Fruit fly (Drosophila melanogaster) whole organism, embryonic: ENCODE data around the gene CG31075.

Experiments used
- Antp ChIP-seq: fragments of 200-800 bp; sonication (Bioruptor generic); optimal IDR thresholded peaks from 3 replicates; lab custom pipeline; 2016; ENCODE audit warnings: missing biosample characterization, missing genetic modification characterization
- CG1024 ChIP-seq: fragments of 200-800 bp; sonication (Bioruptor generic); IDR thresholded peaks from 2 replicates; pipeline ENCODE4 v1.3.6; 2022; ENCODE audit warnings: missing biosample characterization, missing genetic modification characterization
- CG11247 ChIP-seq: fragments of 200-800 bp; sonication (Bioruptor generic); IDR thresholded peaks from 2 replicates; pipeline ENCODE4 v1.3.6; 2022; ENCODE audit warnings: missing biosample characterization, missing genetic modification characterization
- CG11560 ChIP-seq: fragments of 200-800 bp; sonication (Bioruptor generic); IDR thresholded peaks from 3 replicates; pipeline ENCODE4 v1.3.6; 2022; ENCODE audit warnings: missing biosample characterization, missing genetic modification characterization
- CG11695 ChIP-seq: fragments of 200-800 bp; sonication (Bioruptor generic); IDR thresholded peaks from 3 replicates; pipeline ENCODE4 v1.3.6; 2022; ENCODE audit warnings: missing biosample characterization, missing genetic modification characterization
- CG11723 ChIP-seq: fragments of 200-800 bp; sonication (Bioruptor generic); optimal IDR thresholded peaks from 2 replicates; lab custom pipeline; 2017; ENCODE audit warnings: missing biosample characterization, mild to moderate bottlenecking, missing genetic modification characterization
- CG1233 ChIP-seq: fragments of 200-800 bp; sonication (Bioruptor generic); optimal IDR thresholded peaks from 4 replicates; lab custom pipeline; 2018; ENCODE audit warnings: missing biosample characterization, mild to moderate bottlenecking, missing genetic modification characterization
- CG12769 ChIP-seq: fragments of 200-800 bp; sonication (Bioruptor generic); optimal IDR thresholded peaks from 2 replicates; lab custom pipeline; 2019; ENCODE audit warnings: missing biosample characterization, mild to moderate bottlenecking, missing genetic modification characterization, moderate library complexity
- CG15696 ChIP-seq: fragments of 200-800 bp; sonication (Bioruptor generic); optimal IDR thresholded peaks from 2 replicates; lab custom pipeline; 2019; ENCODE audit warnings: missing biosample characterization, mild to moderate bottlenecking, missing genetic modification characterization, moderate library complexity
- CG1602 ChIP-seq: fragments of 200-800 bp; sonication (Bioruptor generic); optimal IDR thresholded peaks from 3 replicates; lab custom pipeline; 2016; ENCODE audit warnings: missing biosample characterization, missing genetic modification characterization
- CG17829 ChIP-seq: fragments of 200-800 bp; optimal IDR thresholded peaks from 2 replicates; lab custom pipeline; 2019; ENCODE audit warnings: missing biosample characterization, mild to moderate bottlenecking, missing genetic modification characterization, moderate library complexity
- CG18011 ChIP-seq: fragments of 200-800 bp; sonication (Bioruptor generic); optimal IDR thresholded peaks from 2 replicates; lab custom pipeline; 2017; ENCODE audit warnings: missing biosample characterization, missing genetic modification characterization, mild to moderate bottlenecking, moderate library complexity, missing genotype
- CG2875 ChIP-seq: fragments of 200-800 bp; sonication (Bioruptor generic); optimal IDR thresholded peaks from 2 replicates; lab custom pipeline; 2017; ENCODE audit warnings: missing biosample characterization, mild to moderate bottlenecking, missing genetic modification characterization, missing genetic modification reagents
- CG30403 ChIP-seq: fragments of 200-800 bp; sonication (Bioruptor generic); optimal IDR thresholded peaks from 3 replicates; lab custom pipeline; 2016; ENCODE audit warnings: missing biosample characterization, missing genetic modification characterization
- CG30431 ChIP-seq: fragments of 200-800 bp; sonication (Bioruptor generic); optimal IDR thresholded peaks from 2 replicates; lab custom pipeline; 2017; ENCODE audit warnings: missing biosample characterization, missing genetic modification characterization
- CG31441 ChIP-seq: fragments of 200-800 bp; sonication (Bioruptor generic); IDR thresholded peaks from 2 replicates; pipeline ENCODE4 v1.3.6; 2022; ENCODE audit warnings: missing biosample characterization, missing genetic modification characterization
- CG4360 ChIP-seq: fragments of 200-800 bp; sonication (Bioruptor generic); IDR thresholded peaks from 2 replicates; pipeline ENCODE4 v1.3.6; 2022; ENCODE audit warnings: missing biosample characterization, missing genetic modification characterization
- CG4707 ChIP-seq: fragments of 200-800 bp; sonication (Bioruptor generic); optimal IDR thresholded peaks from 2 replicates; lab custom pipeline; 2018; ENCODE audit warnings: missing biosample characterization, mild to moderate bottlenecking, missing genetic modification characterization, moderate library complexity
- CG6175 ChIP-seq: fragments of 200-800 bp; sonication (Bioruptor generic); IDR thresholded peaks from 3 replicates; pipeline ENCODE4 v1.3.6; 2022; ENCODE audit warnings: missing biosample characterization, missing genetic modification characterization
- CG6254 ChIP-seq: fragments of 200-800 bp; sonication (Bioruptor generic); optimal IDR thresholded peaks from 3 replicates; lab custom pipeline; 2017; ENCODE audit warnings: mild to moderate bottlenecking, missing biosample characterization, missing genetic modification reagents, missing genetic modification characterization
- CG6654 ChIP-seq: fragments of 200-800 bp; sonication (Bioruptor generic); optimal IDR thresholded peaks from 2 replicates; lab custom pipeline; 2017; ENCODE audit warnings: missing biosample characterization, mild to moderate bottlenecking, missing genetic modification characterization
- CG7987 ChIP-seq: fragments of 200-800 bp; sonication (Bioruptor generic); optimal IDR thresholded peaks from 2 replicates; lab custom pipeline; 2018; ENCODE audit warnings: missing biosample characterization, mild to moderate bottlenecking, missing genetic modification characterization, moderate library complexity
- Dad ChIP-seq: fragments of 200-800 bp; sonication (Bioruptor generic); optimal IDR thresholded peaks from 3 replicates; lab custom pipeline; 2016; ENCODE audit warnings: missing biosample characterization, missing genetic modification characterization
- Dref ChIP-seq: fragments of 200-800 bp; sonication (Bioruptor generic); IDR thresholded peaks from 2 replicates; pipeline ENCODE4 v1.3.6; 2022; ENCODE audit warnings: missing biosample characterization, missing genetic modification characterization
- ERR ChIP-seq: fragments of 200-800 bp; sonication (Bioruptor generic); optimal IDR thresholded peaks from 2 replicates; lab custom pipeline; 2016; ENCODE audit warnings: missing biosample characterization, missing genetic modification characterization
- Hand ChIP-seq: fragments of 200-800 bp; sonication (Bioruptor generic); optimal IDR thresholded peaks from 2 replicates; lab custom pipeline; 2017; ENCODE audit warnings: mild to moderate bottlenecking, missing biosample characterization, missing genetic modification reagents, missing genetic modification characterization
- Hey ChIP-seq: fragments of 200-800 bp; sonication (Bioruptor generic); optimal IDR thresholded peaks from 3 replicates; lab custom pipeline; 2018; ENCODE audit warnings: missing biosample characterization, mild to moderate bottlenecking, missing genetic modification characterization
- HmgD ChIP-seq: fragments of 200-800 bp; sonication (Bioruptor generic); optimal IDR thresholded peaks from 3 replicates; lab custom pipeline; 2016; ENCODE audit warnings: missing biosample characterization, missing genetic modification characterization
- HmgZ ChIP-seq: fragments of 200-800 bp; sonication (Bioruptor generic); optimal IDR thresholded peaks from 2 replicates; lab custom pipeline; 2018; ENCODE audit warnings: missing biosample characterization, mild to moderate bottlenecking, missing genetic modification characterization
- NfI ChIP-seq: fragments of 200-800 bp; sonication (Bioruptor generic); optimal IDR thresholded peaks from 3 replicates; lab custom pipeline; 2018; ENCODE audit warnings: missing biosample characterization, mild to moderate bottlenecking, missing genetic modification characterization, moderate library complexity
- Poxn ChIP-seq: fragments of 200-800 bp; sonication (Bioruptor generic); IDR thresholded peaks from 2 replicates; pipeline ENCODE4 v1.3.6; 2022; ENCODE audit warnings: missing biosample characterization, missing genetic modification characterization
- Rfx ChIP-seq: fragments of 200-800 bp; sonication (Bioruptor generic); IDR thresholded peaks from 2 replicates; pipeline ENCODE4 v1.3.6; 2022; ENCODE audit warnings: missing biosample characterization, missing genetic modification characterization
- Sry-δ ChIP-seq: fragments of 200-800 bp; sonication (Bioruptor generic); optimal IDR thresholded peaks from 2 replicates; lab custom pipeline; 2016; ENCODE audit warnings: missing biosample characterization, missing genetic modification characterization
- Xrp1 ChIP-seq: fragments of 200-800 bp; sonication (Bioruptor generic); IDR thresholded peaks from 2 replicates; pipeline ENCODE4 v1.3.6; 2022; ENCODE audit warnings: missing biosample characterization, missing genetic modification characterization
- bigmax ChIP-seq: fragments of 200-800 bp; sonication (Bioruptor generic); optimal IDR thresholded peaks from 2 replicates; lab custom pipeline; 2018; ENCODE audit warnings: missing biosample characterization, mild to moderate bottlenecking, missing genetic modification characterization
- bowl ChIP-seq: fragments of 200-800 bp; sonication (Bioruptor generic); IDR thresholded peaks from 2 replicates; pipeline ENCODE4 v1.3.6; 2022; ENCODE audit warnings: missing biosample characterization, missing genetic modification characterization
- cad ChIP-seq: fragments of >200 bp; optimal IDR thresholded peaks from 2 replicates; lab custom pipeline; 2017; ENCODE audit warnings: missing biosample characterization, missing genetic modification characterization
- ci ChIP-seq: fragments of 200-800 bp; sonication (Bioruptor generic); IDR thresholded peaks from 3 replicates; pipeline ENCODE4 v1.3.6; 2022; ENCODE audit warnings: missing biosample characterization, missing genetic modification characterization
- dimm ChIP-seq: fragments of 200-800 bp; sonication (Bioruptor generic); IDR thresholded peaks from 2 replicates; pipeline ENCODE4 v1.3.6; 2022; ENCODE audit warnings: missing biosample characterization, missing genetic modification characterization
- ftz-f1 ChIP-seq: fragments of 200-800 bp; sonication (Bioruptor generic); optimal IDR thresholded peaks from 2 replicates; lab custom pipeline; 2016; ENCODE audit warnings: missing biosample characterization, missing genetic modification characterization
- gce ChIP-seq: fragments of 200-800 bp; sonication (Bioruptor generic); IDR thresholded peaks from 3 replicates; pipeline ENCODE4 v1.3.6; 2022; ENCODE audit warnings: missing biosample characterization, missing genetic modification characterization
- hb ChIP-seq: fragments of 200-800 bp; sonication (Bioruptor generic); IDR thresholded peaks from 3 replicates; pipeline ENCODE4 v1.3.6; 2022; ENCODE audit warnings: missing biosample characterization, missing genetic modification characterization; ENCODE audit not compliant: partially characterized antibody
- kay ChIP-seq: fragments of 200-800 bp; sonication (Bioruptor generic); optimal IDR thresholded peaks from 2 replicates; lab custom pipeline; 2016; ENCODE audit warnings: missing biosample characterization, missing genetic modification characterization
- klu ChIP-seq: fragments of 200-800 bp; sonication (Bioruptor generic); IDR thresholded peaks from 2 replicates; pipeline ENCODE4 v1.3.6; 2022; ENCODE audit warnings: missing biosample characterization, missing genetic modification characterization
- nmo ChIP-seq: fragments of 200-800 bp; sonication (Bioruptor generic); optimal IDR thresholded peaks from 2 replicates; lab custom pipeline; 2018; ENCODE audit warnings: missing biosample characterization, mild to moderate bottlenecking, missing genetic modification characterization, moderate library complexity
- p53 ChIP-seq: fragments of 200-800 bp; sonication (Bioruptor generic); optimal IDR thresholded peaks from 2 replicates; lab custom pipeline; 2016; ENCODE audit warnings: missing biosample characterization, missing genetic modification characterization
- pb ChIP-seq: fragments of 200-800 bp; sonication (Bioruptor generic); optimal IDR thresholded peaks from 3 replicates; lab custom pipeline; 2016; ENCODE audit warnings: missing biosample characterization, missing genetic modification characterization
- pfk ChIP-seq: fragments of 200-800 bp; sonication (Bioruptor generic); optimal IDR thresholded peaks from 2 replicates; lab custom pipeline; 2018; ENCODE audit warnings: missing biosample characterization, mild to moderate bottlenecking, missing genetic modification characterization, moderate library complexity
- repo ChIP-seq: fragments of 200-800 bp; sonication (Bioruptor generic); optimal IDR thresholded peaks from 2 replicates; lab custom pipeline; 2016; ENCODE audit warnings: missing biosample characterization, missing genetic modification characterization
- salm ChIP-seq: fragments of 200-800 bp; sonication (Bioruptor generic); optimal IDR thresholded peaks from 2 replicates; lab custom pipeline; 2018; ENCODE audit warnings: missing biosample characterization, mild to moderate bottlenecking, missing genetic modification characterization
- stc ChIP-seq: fragments of 200-800 bp; sonication (Bioruptor generic); IDR thresholded peaks from 2 replicates; pipeline ENCODE4 v1.3.6; 2022; ENCODE audit warnings: missing biosample characterization, missing genetic modification characterization
- tup ChIP-seq: fragments of 200-800 bp; sonication (Bioruptor generic); optimal IDR thresholded peaks from 2 replicates; lab custom pipeline; 2016; ENCODE audit warnings: missing biosample characterization, mild to moderate bottlenecking, missing genetic modification characterization, moderate library complexity

The CG31075 gene

dm6 chr3R:26963747-26964174 lies 24.6 kb downstream of the CG31075 start (continued):
- TF ChIP-seq tup (GFP tag; lab: Kevin White, UChicago) (no peak), CG4707 (GFP tag; lab: Kevin White, UChicago) (no peak), CG2875 (GFP tag; lab: Kevin White, UChicago) (no peak), CG11247 (GFP tag; lab: Robert Waterston, UW) (no peak), CG11723 (GFP tag; lab: Kevin White, UChicago) (peak; percentile 65), HmgD (GFP tag; lab: Kevin White, UChicago) (no peak), CG11560 (tag; lab: Robert Waterston, UW) (no peak), ERR (GFP tag; lab: Kevin White, UChicago) (peak; percentile 60), HmgZ (tag; lab: Kevin White, UChicago) (peak; percentile 3), salm (tag; lab: Kevin White, UChicago) (no peak), CG31441 (GFP tag; lab: Robert Waterston, UW) (peak; percentile 70), CG30403 (GFP tag; lab: Kevin White, UChicago) (peak; percentile 62), pb (GFP tag; lab: Kevin White, UChicago) (no peak), CG7987 (GFP tag; lab: Kevin White, UChicago) (peak; percentile 55), CG30431 (GFP tag; lab: Kevin White, UChicago) (no peak), nmo (GFP tag; lab: Kevin White, UChicago) (peak; percentile 84), Poxn (GFP tag; lab: Robert Waterston, UW) (no peak), ci (GFP tag; lab: Robert Waterston, UW) (no peak), CG6654 (GFP tag; lab: Kevin White, UChicago) (peak; percentile 46), ftz-f1 (GFP tag; lab: Kevin White, UChicago) (peak; percentile 1), Dad (GFP tag; lab: Kevin White, UChicago) (no peak), Antp (GFP tag; lab: Kevin White, UChicago) (peak; percentile 30), CG1233 (GFP tag; lab: Kevin White, UChicago) (peak; percentile 78), klu (GFP tag; lab: Robert Waterston, UW) (peak; percentile 38; the same call in 1 of the 2 replicates), NfI (GFP tag; lab: Kevin White, UChicago) (peak; percentile 13), pfk (GFP tag; lab: Kevin White, UChicago) (no peak), CG11695 (peak; percentile 83), repo (peak; percentile 70), Xrp1 (GFP tag; lab: Robert Waterston, UW) (peak; percentile 82), CG4360 (no peak), Hey (no peak), CG1602 (GFP tag; lab: Kevin White, UChicago) (peak; percentile 20), CG6175 (GFP tag; lab: Robert Waterston, UW) (no peak), hb (GFP tag; lab: Robert Waterston, UW) (no peak), dimm (GFP tag; lab: Robert Waterston, UW) (no peak), cad (no peak), bigmax (GFP tag; lab: Kevin White, UChicago) (no peak), Hand (GFP tag; lab: Kevin White, UChicago) (peak; percentile 43), CG6254 (GFP tag; lab: Kevin White, UChicago) (peak; percentile 71), CG12769 (peak; percentile 66), kay (no peak), CG15696 (tag; lab: Kevin White, UChicago) (peak; percentile 86), Dref (GFP tag; lab: Robert Waterston, UW) (no peak), Rfx (GFP tag; lab: Robert Waterston, UW) (peak; percentile 29; the same call in 1 of the 2 replicates), CG17829 (peak; percentile 81), CG1024 (GFP tag; lab: Robert Waterston, UW) (no peak), gce (GFP tag; lab: Robert Waterston, UW) (no peak; the same call in 2 of the 3 replicates), Sry-δ (peak; percentile 29), bowl (GFP tag; lab: Robert Waterston, UW) (no peak), CG18011 (peak; percentile 49), p53 (GFP tag; lab: Kevin White, UChicago) (peak; percentile 31), stc (GFP tag; lab: Robert Waterston, UW) (peak; percentile 38; the same call in 1 of the 2 replicates)
